Worm (Caenorhabditis elegans) whole organism, L4 larva: ENCODE data around the gene ZK287.9.

Experiments
- F10B5.3 ChIP-seq: sonication (generic microtip); optimal IDR thresholded peaks from 2 replicates; lab custom pipeline; 2016; ENCODE audit warnings: mild to moderate bottlenecking, missing genetic modification characterization, missing compliant biosample characterization
- T26A8.4 ChIP-seq: fragments of 200-800 bp; sonication (Bioruptor generic); IDR thresholded peaks from 2 replicates; pipeline ENCODE4 v1.3.6; 2022; ENCODE audit warnings: missing genetic modification characterization, missing compliant biosample characterization
- Y105C5A.15 ChIP-seq: fragments of 200-800 bp; sonication (Bioruptor generic); IDR thresholded peaks from 2 replicates; pipeline ENCODE4 v1.3.6; 2022; ENCODE audit warnings: missing genetic modification characterization, missing compliant biosample characterization
- Y48G9A.11 ChIP-seq: fragments of 200-800 bp; sonication (Bioruptor generic); IDR thresholded peaks from 2 replicates; pipeline ENCODE4 v1.3.6; 2022; ENCODE audit warnings: missing genetic modification reagents, missing genetic modification characterization, missing compliant biosample characterization
- Y5F2A.4 ChIP-seq: fragments of 200-800 bp; sonication (Bioruptor generic); optimal IDR thresholded peaks from 2 replicates; lab custom pipeline; 2018; ENCODE audit warnings: mild to moderate bottlenecking, missing genetic modification characterization, missing compliant biosample characterization
- Y75B8A.6 ChIP-seq: fragments of 200-800 bp; sonication (Bioruptor generic); IDR thresholded peaks from 2 replicates; pipeline ENCODE4 v1.3.6; 2022; ENCODE audit warnings: missing genetic modification reagents, missing genetic modification characterization, missing compliant biosample characterization
- ZK546.5 ChIP-seq, 2 experiments: sonication (generic microtip); optimal IDR thresholded peaks; 2 replicates each; lab custom pipeline; 2017; ENCODE audit warnings: missing biosample characterization in 2 of 2, missing genetic modification characterization in 2 of 2
- ama-1 ChIP-seq: fragments of 150-350 bp; optimal IDR thresholded peaks from 2 replicates; lab custom pipeline; 2014; ENCODE audit warnings: inconsistent platforms, mixed read lengths
- arid-1 ChIP-seq: fragments of 200-800 bp; sonication (Bioruptor generic); conservative IDR thresholded peaks from 2 replicates; pipeline ENCODE4 v1.3.6; 2022; ENCODE audit warnings: missing genetic modification reagents, missing genetic modification characterization, missing compliant biosample characterization
- attf-4 ChIP-seq: sonication (generic microtip); optimal IDR thresholded peaks from 3 replicates; lab custom pipeline; 2017; ENCODE audit warnings: missing biosample characterization, missing genetic modification characterization
- ceh-28 ChIP-seq: fragments of 150-350 bp; optimal IDR thresholded peaks from 2 replicates; lab custom pipeline; 2014; ENCODE audit warnings: missing biosample characterization, missing genetic modification reagents, missing genetic modification characterization
- ceh-32 ChIP-seq: sonication (generic microtip); optimal IDR thresholded peaks from 2 replicates; lab custom pipeline; 2016; ENCODE audit warnings: mild to moderate bottlenecking, missing genetic modification characterization, missing compliant biosample characterization; ENCODE audit not compliant: poor library complexity
- ceh-44 ChIP-seq: fragments of 200-800 bp; sonication (Bioruptor generic); IDR thresholded peaks from 2 replicates; pipeline ENCODE4 v1.3.6; 2022; ENCODE audit warnings: missing genetic modification reagents, missing genetic modification characterization, missing compliant biosample characterization
- ceh-82 ChIP-seq: sonication (generic microtip); optimal IDR thresholded peaks from 2 replicates; lab custom pipeline; 2017; ENCODE audit warnings: missing biosample characterization, missing genetic modification characterization
- ces-1 ChIP-seq: fragments of 150-350 bp; sonication (generic microtip); optimal IDR thresholded peaks from 4 replicates; lab custom pipeline; 2014; ENCODE audit warnings: missing biosample characterization, missing genetic modification reagents, missing genetic modification characterization
- cey-2 ChIP-seq: sonication (generic microtip); optimal IDR thresholded peaks from 3 replicates; lab custom pipeline; 2017; ENCODE audit warnings: missing genetic modification characterization, mild to moderate bottlenecking, missing compliant biosample characterization, antibody characterized with exemption, borderline replicate concordance; ENCODE audit not compliant: insufficient read depth
- dmd-6 ChIP-seq: fragments of 200-800 bp; sonication (Bioruptor generic); IDR thresholded peaks from 2 replicates; pipeline ENCODE4 v1.3.6; 2022; ENCODE audit warnings: missing genetic modification reagents, missing genetic modification characterization, missing compliant biosample characterization
- dmd-9 ChIP-seq: fragments of 200-800 bp; sonication (Bioruptor generic); IDR thresholded peaks from 2 replicates; pipeline ENCODE4 v1.3.6; 2022; ENCODE audit warnings: missing genetic modification reagents, missing genetic modification characterization, missing compliant biosample characterization
- dpl-1 ChIP-seq: fragments of 150-350 bp; optimal IDR thresholded peaks from 2 replicates; lab custom pipeline; 2014; ENCODE audit warnings: missing biosample characterization, missing genetic modification reagents, missing genetic modification characterization
- dve-1 ChIP-seq: sonication (generic microtip); optimal IDR thresholded peaks from 2 replicates; lab custom pipeline; 2017; ENCODE audit warnings: antibody characterized with exemption, mild to moderate bottlenecking, missing genetic modification characterization, missing compliant biosample characterization; ENCODE audit not compliant: insufficient read depth
- egl-27 ChIP-seq: sonication (generic microtip); optimal IDR thresholded peaks from 3 replicates; lab custom pipeline; 2017; ENCODE audit warnings: missing biosample characterization, missing genetic modification reagents, missing genetic modification characterization
- fkh-10 ChIP-seq: fragments of 150-350 bp; optimal IDR thresholded peaks from 2 replicates; lab custom pipeline; 2014; ENCODE audit warnings: missing biosample characterization, missing genetic modification reagents, missing genetic modification characterization
- fos-1 ChIP-seq: fragments of 150-350 bp; optimal IDR thresholded peaks from 2 replicates; lab custom pipeline; 2014; ENCODE audit warnings: missing biosample characterization, missing genetic modification characterization
- hlh-11 ChIP-seq: fragments of 200-800 bp; sonication (Bioruptor generic); optimal IDR thresholded peaks from 2 replicates; lab custom pipeline; 2018; ENCODE audit warnings: mild to moderate bottlenecking, missing genetic modification characterization, missing compliant biosample characterization
- hmg-1.1 ChIP-seq: fragments of 200-800 bp; sonication (Bioruptor generic); IDR thresholded peaks from 2 replicates; pipeline ENCODE4 v1.3.6; 2022; ENCODE audit warnings: missing genetic modification reagents, missing genetic modification characterization, missing compliant biosample characterization
- lim-7 ChIP-seq: fragments of 200-800 bp; sonication (Bioruptor generic); IDR thresholded peaks from 2 replicates; pipeline ENCODE4 v1.3.6; 2022; ENCODE audit warnings: missing genetic modification characterization, missing compliant biosample characterization
- lin-38 ChIP-seq: fragments of 200-800 bp; sonication (Bioruptor generic); IDR thresholded peaks from 2 replicates; pipeline ENCODE4 v1.3.6; 2022; ENCODE audit warnings: missing genetic modification reagents, missing genetic modification characterization, missing compliant biosample characterization
- lir-3 ChIP-seq: sonication (generic microtip); optimal IDR thresholded peaks from 2 replicates; lab custom pipeline; 2016; ENCODE audit warnings: mild to moderate bottlenecking, missing genetic modification characterization, missing compliant biosample characterization
- madf-9 ChIP-seq: fragments of 200-800 bp; sonication (Bioruptor generic); conservative IDR thresholded peaks from 2 replicates; pipeline ENCODE4 v1.3.6; 2022; ENCODE audit warnings: missing genetic modification reagents, missing genetic modification characterization, missing compliant biosample characterization
- mes-2 ChIP-seq: sonication (generic microtip); optimal IDR thresholded peaks from 2 replicates; lab custom pipeline; 2016; ENCODE audit warnings: missing genotype, mild to moderate bottlenecking, missing genetic modification characterization, missing compliant biosample characterization; ENCODE audit not compliant: poor library complexity, severe bottlenecking
- mxl-2 ChIP-seq: fragments of 200-800 bp; sonication (Bioruptor generic); conservative IDR thresholded peaks from 2 replicates; pipeline ENCODE4 v1.3.6; 2022; ENCODE audit warnings: missing genetic modification reagents, missing genetic modification characterization, missing compliant biosample characterization
- mxl-3 ChIP-seq: fragments of 200-800 bp; sonication (Bioruptor generic); optimal IDR thresholded peaks from 2 replicates; lab custom pipeline; 2018; ENCODE audit warnings: mild to moderate bottlenecking, missing genetic modification characterization, missing compliant biosample characterization
- nhr-10 ChIP-seq: fragments of 150-350 bp; optimal IDR thresholded peaks from 2 replicates; lab custom pipeline; 2014; ENCODE audit warnings: missing biosample characterization, missing genetic modification characterization
- nhr-11 ChIP-seq: fragments of 150-350 bp; optimal IDR thresholded peaks from 2 replicates; lab custom pipeline; 2014; ENCODE audit warnings: missing biosample characterization, missing genetic modification characterization
- nhr-25 ChIP-seq: sonication (generic microtip); optimal IDR thresholded peaks from 2 replicates; lab custom pipeline; 2017; ENCODE audit warnings: missing genetic modification characterization, mild to moderate bottlenecking, missing compliant biosample characterization, antibody characterized with exemption, moderate library complexity, borderline replicate concordance; ENCODE audit not compliant: insufficient read depth
- nhr-41 ChIP-seq: fragments of 200-800 bp; sonication (Bioruptor generic); IDR thresholded peaks from 2 replicates; pipeline ENCODE4 v1.3.6; 2022; ENCODE audit warnings: missing genetic modification reagents, missing genetic modification characterization, missing compliant biosample characterization
- nhr-77 ChIP-seq: fragments of 150-350 bp; optimal IDR thresholded peaks from 2 replicates; lab custom pipeline; 2014; ENCODE audit warnings: missing biosample characterization, missing genetic modification characterization
- pha-4 ChIP-seq, 2 experiments: fragments of 150-350 bp in 1 of 2; fragments of 200-800 bp in 1 of 2; sonication (Bioruptor generic) in 1 of 2; IDR thresholded peaks in 1 of 2; optimal IDR thresholded peaks in 1 of 2; 2 replicates each; pipeline versions ENCODE4 v1.3.6 to Lab custom; 2014 to 2022; ENCODE audit warnings: missing genetic modification characterization in 2 of 2, missing genetic modification reagents in 2 of 2, missing biosample characterization in 1 of 2, missing compliant biosample characterization in 1 of 2
- saeg-2 ChIP-seq: fragments of 200-800 bp; sonication (Bioruptor generic); IDR thresholded peaks from 2 replicates; pipeline ENCODE4 v1.3.6; 2022; ENCODE audit warnings: missing genetic modification reagents, missing genetic modification characterization, missing compliant biosample characterization
- sdz-12 ChIP-seq: fragments of 200-800 bp; sonication (Bioruptor generic); optimal IDR thresholded peaks from 2 replicates; lab custom pipeline; 2018; ENCODE audit warnings: mild to moderate bottlenecking, missing genetic modification characterization, missing compliant biosample characterization
- set-16 ChIP-seq: fragments of 200-800 bp; sonication (Bioruptor generic); IDR thresholded peaks from 2 replicates; pipeline ENCODE4 v1.3.6; 2022; ENCODE audit warnings: missing genetic modification reagents, missing genetic modification characterization, missing compliant biosample characterization
- snpc-4 ChIP-seq: fragments of 150-350 bp; optimal IDR thresholded peaks from 2 replicates; lab custom pipeline; 2014; ENCODE audit warnings: missing biosample characterization, missing genetic modification characterization
- spr-3 ChIP-seq: fragments of 200-800 bp; sonication (Bioruptor generic); optimal IDR thresholded peaks from 2 replicates; lab custom pipeline; 2018; ENCODE audit warnings: mild to moderate bottlenecking, missing genetic modification characterization, missing compliant biosample characterization
- unc-39 ChIP-seq: sonication (generic microtip); optimal IDR thresholded peaks from 2 replicates; lab custom pipeline; 2017; ENCODE audit warnings: missing biosample characterization, missing genetic modification characterization
- unc-62 ChIP-seq, 3 experiments: fragments of 150-350 bp in 1 of 3; sonication (generic microtip); optimal IDR thresholded peaks in 2 of 3; peaks in 1 of 3; 1 replicate in 1 of 3; 2 replicates in 2 of 3; lab custom pipeline; 2014 to 2017; ENCODE audit warnings: missing biosample characterization in 3 of 3, missing genetic modification characterization in 3 of 3, missing genetic modification reagents in 3 of 3, missing genotype in 1 of 3
- vab-7 ChIP-seq: fragments of 200-800 bp; sonication (Bioruptor generic); IDR thresholded peaks from 2 replicates; pipeline ENCODE4 v1.3.6; 2022; ENCODE audit warnings: missing genetic modification reagents, missing genetic modification characterization, missing compliant biosample characterization
- zip-11 ChIP-seq: fragments of 200-800 bp; sonication (Bioruptor generic); IDR thresholded peaks from 2 replicates; pipeline ENCODE4 v1.3.6; 2022; ENCODE audit warnings: missing genetic modification characterization, missing compliant biosample characterization
- ztf-11 ChIP-seq: fragments of 150-350 bp; optimal IDR thresholded peaks from 2 replicates; lab custom pipeline; 2014; ENCODE audit warnings: missing biosample characterization, missing genetic modification characterization
- ztf-7 ChIP-seq: fragments of 150-350 bp; optimal IDR thresholded peaks from 2 replicates; lab custom pipeline; 2014; ENCODE audit warnings: missing biosample characterization, missing genetic modification characterization

The ZK287.9 gene

ce11 chrV:9729462-9730162, 50.5 kb downstream of the ZK287.9 start, which contains the start of the genes aagr-3 and drap-1 (continued):
- TF ChIP-seq unc-39 (tag; lab: Kevin White, UChicago) (no peak), ceh-82 (tag; lab: Kevin White, UChicago) (no peak), cey-2 (tag; lab: Kevin White, UChicago) (no peak), lim-7 (no peak), Y75B8A.6 (GFP tag; lab: Robert Waterston, UW) (no peak), nhr-41 (GFP tag; lab: Robert Waterston, UW) (no peak), nhr-10 (no peak), unc-62 (GFP tag; optimal IDR thresholded peaks at IDR 0.05 in 1 of 2; lab: Kevin White, UChicago) (no peak), unc-62 (tag; optimal IDR thresholded peaks at IDR 0.05; lab: Kevin White, UChicago) (no peak), set-16 (GFP tag; lab: Robert Waterston, UW) (no peak), mxl-2 (GFP tag; lab: Robert Waterston, UW) (no peak), F10B5.3 (tag; lab: Kevin White, UChicago) (no peak), dve-1 (tag; lab: Kevin White, UChicago) (peak; percentile 65), snpc-4 (tag; lab: Kevin White, UChicago) (no peak), ceh-28 (no peak), mxl-3 (GFP tag; lab: Kevin White, UChicago) (no peak), ztf-7 (tag; lab: Kevin White, UChicago) (no peak), attf-4 (tag; lab: Kevin White, UChicago) (no peak), dpl-1 (GFP tag; lab: Kevin White, UChicago) (peak; percentile 70), nhr-11 (tag; lab: Kevin White, UChicago) (no peak), lin-38 (GFP tag; lab: Robert Waterston, UW) (peak; percentile 78), nhr-25 (tag; lab: Kevin White, UChicago) (no peak), dmd-9 (GFP tag; lab: Robert Waterston, UW) (no peak), ceh-32 (tag; lab: Kevin White, UChicago) (no peak), hlh-11 (tag; lab: Kevin White, UChicago) (peak; percentile 62), nhr-77 (peak; percentile 66), hmg-1.1 (GFP tag; lab: Robert Waterston, UW) (peak; percentile 39; the same call in 1 of the 2 replicates), fos-1 (tag; lab: Kevin White, UChicago) (no peak), spr-3 (GFP tag; lab: Kevin White, UChicago) (no peak), saeg-2 (GFP tag; lab: Robert Waterston, UW) (no peak), fkh-10 (GFP tag; lab: Kevin White, UChicago) (peak; percentile 4), Y48G9A.11 (GFP tag; lab: Robert Waterston, UW) (no peak), sdz-12 (GFP tag; lab: Kevin White, UChicago) (no peak), pha-4 (GFP tag; IDR thresholded peaks at IDR 0.05; lab: Robert Waterston, UW) (no peak), pha-4 (tag; optimal IDR thresholded peaks at IDR 0.05; lab: Kevin White, UChicago) (peak; percentile 67), arid-1 (GFP tag; lab: Robert Waterston, UW) (no peak), ceh-44 (no peak), Y105C5A.15 (no peak), ces-1 (no peak), dmd-6 (GFP tag; lab: Robert Waterston, UW) (peak; percentile 40; the same call in 1 of the 2 replicates), vab-7 (no peak), ztf-11 (tag; lab: Kevin White, UChicago) (no peak), ama-1 (lab: Kevin White, UChicago) (no peak), zip-11 (GFP tag; lab: Robert Waterston, UW) (no peak), egl-27 (tag; lab: Kevin White, UChicago) (no peak), mes-2 (tag; lab: Kevin White, UChicago) (peak; percentile 67), madf-9 (GFP tag; lab: Robert Waterston, UW) (no peak), ZK546.5 (tag; optimal IDR thresholded peaks at IDR 0.05; lab: Kevin White, UChicago) (no peak), T26A8.4 (no peak), Y5F2A.4 (GFP tag; lab: Kevin White, UChicago) (no peak), lir-3 (no peak)
